Worm (Caenorhabditis elegans) whole organism, L4 larva: ENCODE measurements around the gene gpa-12.

Experiments
- ZK546.5 ChIP-seq, 2 experiments: sonication (generic microtip); optimal IDR thresholded peaks; 2 replicates each; lab custom pipeline; 2017; ENCODE audit warnings: missing biosample characterization in 2 of 2, missing genetic modification characterization in 2 of 2
- aha-1 ChIP-seq: fragments of 150-350 bp; peaks from one replicate; lab custom pipeline; 2014; ENCODE audit warnings: missing biosample characterization, missing genetic modification characterization
- ceh-44 ChIP-seq: fragments of 200-800 bp; sonication (Bioruptor generic); IDR thresholded peaks from 2 replicates; pipeline ENCODE4 v1.3.6; 2022; ENCODE audit warnings: missing genetic modification reagents, missing genetic modification characterization, missing compliant biosample characterization
- daf-16 ChIP-seq, 3 experiments: sonication (generic microtip); optimal IDR thresholded peaks; 2 replicates each; lab custom pipeline; 2016 to 2017; ENCODE audit warnings: missing genetic modification characterization in 3 of 3, missing genetic modification reagents in 3 of 3, mild to moderate bottlenecking in 2 of 3, missing compliant biosample characterization in 2 of 3, missing biosample characterization in 1 of 3, moderate library complexity in 1 of 3
- mep-1 ChIP-seq: fragments of 150-350 bp; sonication (generic microtip); optimal IDR thresholded peaks from 3 replicates; lab custom pipeline; 2014; ENCODE audit warnings: missing biosample characterization, missing genetic modification characterization
- nhr-6 ChIP-seq: fragments of 150-350 bp; optimal IDR thresholded peaks from 2 replicates; lab custom pipeline; 2014; ENCODE audit warnings: missing biosample characterization, missing genetic modification characterization
- skn-1 ChIP-seq: fragments of 150-350 bp; optimal IDR thresholded peaks from 2 replicates; lab custom pipeline; 2014; ENCODE audit warnings: missing biosample characterization, missing genetic modification characterization

DNA sequence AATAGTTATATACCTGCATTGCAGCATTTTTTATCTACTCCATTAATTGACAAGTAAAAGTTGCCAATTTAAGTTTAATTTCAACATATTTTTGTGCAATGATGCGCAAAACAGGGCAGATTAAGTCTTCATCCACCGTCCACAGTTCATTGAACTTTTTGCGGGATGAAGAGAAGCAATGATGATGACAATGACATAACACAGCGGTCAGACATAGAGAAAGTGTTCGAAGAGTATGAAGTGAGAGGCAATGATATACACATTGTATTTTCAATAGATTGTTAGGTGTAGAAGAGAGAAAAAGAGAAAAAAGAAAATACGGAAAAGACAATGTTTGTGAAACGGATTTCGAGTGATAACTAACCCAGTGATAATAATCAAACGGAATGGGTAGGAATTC lies 16.5 kb upstream of the gpa-12 start:
- no peak for TF ChIP-seq ceh-44 (GFP tag; lab: Robert Waterston, UW)
- no peak for TF ChIP-seq aha-1 (tag; lab: Kevin White, UChicago)
- no peak for TF ChIP-seq skn-1 (tag; lab: Kevin White, UChicago)
- no peak for TF ChIP-seq mep-1 (tag; lab: Kevin White, UChicago)
- TF ChIP-seq ZK546.5 (tag; optimal IDR thresholded peaks at IDR 0.05; lab: Kevin White, UChicago), result no peak
- TF ChIP-seq daf-16 (GFP tag; optimal IDR thresholded peaks at IDR 0.05; lab: Kevin White, UChicago), result no peak
- no peak for TF ChIP-seq daf-16 (tag; optimal IDR thresholded peaks at IDR 0.05; lab: Kevin White, UChicago)
- no peak for TF ChIP-seq nhr-6 (tag; lab: Kevin White, UChicago)
